Worm (Caenorhabditis elegans): Measurements from ENCODE around the gene F52F10.2.

The F52F10.2 gene

ce11 chrV:1593799-1594420 is 46.0 kb downstream of the F52F10.2 start, which contains the start of gene F16B4.4 (continued):
- TF ChIP-seq snu-23 (GFP tag; optimal IDR thresholded peaks at IDR 0.05) (peak; percentile 13), unc-98 (GFP tag; IDR thresholded peaks at IDR 0.05) (no peak)

ce11 chrV:1594554-1595092 is 46.7 kb downstream of the F52F10.2 start:
- TF ChIP-seq nhr-12 (tag; optimal IDR thresholded peaks at IDR 0.05) (no peak), mab-9 (GFP tag; IDR thresholded peaks at IDR 0.05) (no peak), nhr-20 (tag; optimal IDR thresholded peaks at IDR 0.05) (no peak)

- TF ChIP-seq nhr-20 (tag; optimal IDR thresholded peaks at IDR 0.05), result peak; percentile 6
- peak in 1 of 3 experiments; percentile 20 for TF ChIP-seq dpl-1 (GFP tag; optimal IDR thresholded peaks at IDR 0.05)
- TF ChIP-seq snu-23 (GFP tag; optimal IDR thresholded peaks at IDR 0.05), result peak; percentile 14
- TF ChIP-seq nhr-71 (tag; optimal IDR thresholded peaks at IDR 0.05), result peak; percentile 29
- TF ChIP-seq efl-1 (optimal IDR thresholded peaks at IDR 0.05), result peak in 1 of 2 experiments; percentile 15
- TF ChIP-seq efl-1 (GFP tag; optimal IDR thresholded peaks at IDR 0.05 in 1 of 2), result peak in 1 of 2 experiments; percentile 87
- peak in 1 of 2 experiments; percentile 28 for TF ChIP-seq lin-35 (GFP tag; optimal IDR thresholded peaks at IDR 0.05)
These were observed 51.1 kb downstream of the F52F10.2 start for ce11 chrV:1599088-1599487.

Data from whole organism, L1 larva.